Worm (Caenorhabditis elegans): ENCODE results near the gene F56D6.20.

DNA sequence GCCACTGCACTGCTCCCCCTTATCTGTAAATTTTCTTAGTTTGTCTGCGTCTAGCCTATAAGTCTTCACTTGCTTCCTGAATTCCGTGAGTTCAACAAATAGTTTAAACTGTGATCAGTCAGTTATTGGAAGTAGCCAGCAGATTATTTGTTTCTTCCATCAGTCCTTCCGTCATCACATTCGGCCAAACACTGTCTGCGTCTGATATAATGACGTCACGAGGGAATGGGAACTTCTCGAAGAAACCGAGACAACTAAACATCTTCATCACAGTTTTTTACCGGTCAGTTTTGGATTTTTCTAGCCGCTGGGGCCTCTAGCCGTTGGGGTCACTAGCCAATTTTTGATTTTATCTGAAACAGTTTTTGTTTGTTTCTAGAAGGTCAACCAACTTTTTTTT is 46.7 kb upstream of the F56D6.20 start:
- TF ChIP-seq flt-1 (GFP tag; IDR thresholded peaks at IDR 0.05), result no peak
- no peak for TF ChIP-seq ref-1 (GFP tag; conservative IDR thresholded peaks at IDR 0.05)
- no peak for TF ChIP-seq ztf-23 (GFP tag; IDR thresholded peaks at IDR 0.05)

Data from whole organism, midembryonic.